Worm (Caenorhabditis elegans): ENCODE measurements around the gene F42G4.2.

Gene F42G4.2

ce11 chrII:13006283-13006682, 41.4 kb upstream of the F42G4.2 start:
- no peak for TF ChIP-seq nhr-11 (tag; optimal IDR thresholded peaks at IDR 0.05)
- TF ChIP-seq nhr-48 (tag; optimal IDR thresholded peaks at IDR 0.05), result peak; percentile 49
- peak in 1 of 2 experiments; percentile 63 for TF ChIP-seq mdl-1 (tag; optimal IDR thresholded peaks at IDR 0.05)
- peak; percentile 91 for TF ChIP-seq dve-1 (tag; optimal IDR thresholded peaks at IDR 0.05; ENCODE audit: insufficient read depth)
- TF ChIP-seq php-3 (GFP tag; IDR thresholded peaks at IDR 0.05), result 0 out of 2 replicates have a peak, but pooled peaks have one; percentile 29
- TF ChIP-seq unc-62 (GFP tag; optimal IDR thresholded peaks at IDR 0.05 in 1 of 2), result peak in 1 of 2 experiments; percentile 91
- no peak for TF ChIP-seq unc-62 (tag; optimal IDR thresholded peaks at IDR 0.05)
- TF ChIP-seq lsy-2 (tag; optimal IDR thresholded peaks at IDR 0.05), result peak in 1 of 2 experiments; percentile 45
- no peak for TF ChIP-seq snpc-1.2 (GFP tag; IDR thresholded peaks at IDR 0.05)
- no peak for TF ChIP-seq ceh-32 (tag; optimal IDR thresholded peaks at IDR 0.05; ENCODE audit: poor library complexity)
- TF ChIP-seq nhr-77 (tag; optimal IDR thresholded peaks at IDR 0.05), result peak; percentile 67
- no peak for TF ChIP-seq daf-16 (GFP tag; optimal IDR thresholded peaks at IDR 0.05)
- TF ChIP-seq daf-16 (tag; optimal IDR thresholded peaks at IDR 0.05), result peak; percentile 84
- TF ChIP-seq hlh-30 (tag; optimal IDR thresholded peaks at IDR 0.05; ENCODE audit: insufficient read depth), result peak; percentile 74
- TF ChIP-seq mxl-3 (GFP tag; optimal IDR thresholded peaks at IDR 0.05), result peak; percentile 84
- TF ChIP-seq ZK337.2 (GFP tag; IDR thresholded peaks at IDR 0.05), result no peak
- TF ChIP-seq nhr-28 (tag; optimal IDR thresholded peaks at IDR 0.05), result peak; percentile 93
- peak; percentile 12 for TF ChIP-seq pqm-1 (tag; optimal IDR thresholded peaks at IDR 0.05)
- peak; percentile 74 for TF ChIP-seq dmd-6 (GFP tag; IDR thresholded peaks at IDR 0.05)
- TF ChIP-seq hlh-11 (tag; optimal IDR thresholded peaks at IDR 0.05), result peak; percentile 81
- TF ChIP-seq Y48G9A.11 (GFP tag; IDR thresholded peaks at IDR 0.05), result no peak
- peak; percentile 58 for TF ChIP-seq mep-1 (tag; optimal IDR thresholded peaks at IDR 0.05)

DNA sequence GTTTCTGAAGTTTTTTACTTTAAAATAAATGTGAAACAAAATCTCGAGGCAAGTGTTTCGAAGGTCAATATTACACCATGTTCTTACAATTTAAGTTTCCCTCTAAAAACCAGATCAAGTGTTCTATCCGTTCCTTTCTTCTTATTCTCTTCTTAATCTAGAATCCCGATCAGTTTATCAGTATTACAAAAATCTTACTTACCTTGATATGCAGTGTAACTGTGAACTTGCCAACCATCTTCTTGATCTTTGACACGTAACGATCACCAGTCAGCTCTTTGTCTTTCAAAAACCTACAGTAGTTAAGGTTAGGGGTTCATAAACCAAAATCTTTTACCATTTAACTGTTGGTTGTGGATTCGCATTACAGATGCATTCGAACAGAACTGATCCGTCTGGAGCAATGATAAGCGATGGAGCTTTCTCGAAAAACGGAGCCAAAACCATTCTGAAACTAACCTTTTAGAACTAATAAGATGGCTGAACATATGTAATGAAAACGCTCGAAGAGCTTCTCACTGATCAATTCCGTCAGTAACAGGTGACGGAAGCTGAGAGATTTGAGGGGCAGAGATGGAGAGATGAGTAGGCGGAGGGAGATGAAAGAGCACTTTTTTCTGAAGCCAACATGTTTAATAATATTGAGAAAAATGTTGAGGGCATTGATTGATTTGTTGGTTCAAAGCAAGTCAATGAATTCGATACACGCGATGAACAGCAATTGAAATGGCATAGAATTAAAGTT, 39.8 kb upstream of the F42G4.2 start, which contains the start of gene oig-2:
Gene oig-2, minus strand, starts transcription at position 448 of the 745 bp plus-strand sequence.
- TF ChIP-seq snpc-4 (tag; optimal IDR thresholded peaks at IDR 0.05), result no peak
- TF ChIP-seq aha-1 (tag), result peak; percentile 69
- TF ChIP-seq ceh-20 (GFP tag; IDR thresholded peaks at IDR 0.05), result no peak
- no peak for TF ChIP-seq dmd-9 (GFP tag; IDR thresholded peaks at IDR 0.05)
- TF ChIP-seq F26F4.8 (GFP tag; conservative IDR thresholded peaks at IDR 0.05), result no peak
- no peak for TF ChIP-seq mxl-2 (GFP tag; conservative IDR thresholded peaks at IDR 0.05)
- TF ChIP-seq fos-1 (tag; optimal IDR thresholded peaks at IDR 0.05), result no peak
- 0 out of 2 replicates have a peak, but pooled peaks have one; percentile 26 for TF ChIP-seq hmg-1.1 (GFP tag; IDR thresholded peaks at IDR 0.05)
- TF ChIP-seq lsy-2 (tag; optimal IDR thresholded peaks at IDR 0.05), result no peak
- TF ChIP-seq unc-62 (GFP tag; optimal IDR thresholded peaks at IDR 0.05 in 1 of 2), result peak in 1 of 2 experiments; percentile 72
- TF ChIP-seq unc-62 (tag; optimal IDR thresholded peaks at IDR 0.05), result no peak
- no peak for TF ChIP-seq egl-43 (GFP tag; IDR thresholded peaks at IDR 0.05)
- TF ChIP-seq F49E8.2 (tag; optimal IDR thresholded peaks at IDR 0.05; ENCODE audit: borderline replicate concordance), result no peak

DNA sequence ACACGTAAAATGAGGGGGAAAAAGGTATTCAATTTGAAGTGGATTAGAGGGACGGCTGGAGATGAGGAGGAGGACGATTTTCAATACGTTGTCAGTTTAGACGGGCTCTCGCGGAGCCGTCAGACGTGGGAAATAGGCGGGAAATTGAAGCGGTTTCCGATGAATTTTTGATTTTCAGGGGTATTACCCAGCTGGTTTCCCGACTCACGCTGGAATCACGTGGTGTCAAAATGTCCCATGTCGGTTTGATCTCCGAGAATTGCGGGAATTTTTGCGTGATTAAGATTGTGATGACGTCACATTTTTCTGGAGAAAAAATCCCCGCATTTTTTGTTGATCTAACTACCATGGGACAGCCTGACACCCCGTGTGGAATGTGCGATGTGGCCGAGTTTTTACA, 35.0 kb upstream of the F42G4.2 start:
- TF ChIP-seq ctbp-1 (GFP tag; IDR thresholded peaks at IDR 0.05) (no peak), aly-2 (tag; optimal IDR thresholded peaks at IDR 0.05) (no peak), pha-4 (GFP tag; IDR thresholded peaks at IDR 0.05) (no peak), pha-4 (tag; optimal IDR thresholded peaks at IDR 0.05) (no peak), mdt-29 (GFP tag; IDR thresholded peaks at IDR 0.05) (no peak), lin-15B (tag; optimal IDR thresholded peaks at IDR 0.05) (no peak), Y5F2A.4 (GFP tag; optimal IDR thresholded peaks at IDR 0.05) (no peak), hif-1 (tag; optimal IDR thresholded peaks at IDR 0.05) (no peak), nhr-102 (tag; optimal IDR thresholded peaks at IDR 0.05) (no peak), gei-8 (GFP tag; optimal IDR thresholded peaks at IDR 0.05) (no peak), unc-62 (GFP tag; optimal IDR thresholded peaks at IDR 0.05 in 1 of 2) (peak in 1 of 2 experiments; percentile 29), unc-62 (tag; optimal IDR thresholded peaks at IDR 0.05) (no peak), dmd-9 (GFP tag; IDR thresholded peaks at IDR 0.05) (0 out of 2 replicates have a peak, but pooled peaks have one; percentile 17), daf-19 (GFP tag; conservative IDR thresholded peaks at IDR 0.05) (no peak), D1046.2 (GFP tag; IDR thresholded peaks at IDR 0.05) (0 out of 2 replicates have a peak, but pooled peaks have one; percentile 55), tra-1 (GFP tag; IDR thresholded peaks at IDR 0.05) (0 out of 2 replicates have a peak, but pooled peaks have one; percentile 37), dmd-6 (GFP tag; IDR thresholded peaks at IDR 0.05) (0 out of 2 replicates have a peak, but pooled peaks have one; percentile 18), hmg-1.1 (GFP tag; IDR thresholded peaks at IDR 0.05) (no peak), fkh-10 (GFP tag; optimal IDR thresholded peaks at IDR 0.05) (no peak), unc-39 (tag; optimal IDR thresholded peaks at IDR 0.05) (no peak)

Measured in whole organism, L4 larva.